Fruit fly (Drosophila melanogaster): ENCODE measurements around the gene Fbp1.

- no peak for TF ChIP-seq usp (GFP tag; optimal IDR thresholded peaks at IDR 0.05)
- TF ChIP-seq CG8478 (optimal IDR thresholded peaks at IDR 0.05): no peak
Measured at dm6 chr3L:14108068-14108520, 10.2 kb upstream of the Fbp1 start, which contains the start of gene Sox21a.

Measured in whole organism.